Worm (Caenorhabditis elegans): ENCODE results near the gene npp-18.

DNA sequence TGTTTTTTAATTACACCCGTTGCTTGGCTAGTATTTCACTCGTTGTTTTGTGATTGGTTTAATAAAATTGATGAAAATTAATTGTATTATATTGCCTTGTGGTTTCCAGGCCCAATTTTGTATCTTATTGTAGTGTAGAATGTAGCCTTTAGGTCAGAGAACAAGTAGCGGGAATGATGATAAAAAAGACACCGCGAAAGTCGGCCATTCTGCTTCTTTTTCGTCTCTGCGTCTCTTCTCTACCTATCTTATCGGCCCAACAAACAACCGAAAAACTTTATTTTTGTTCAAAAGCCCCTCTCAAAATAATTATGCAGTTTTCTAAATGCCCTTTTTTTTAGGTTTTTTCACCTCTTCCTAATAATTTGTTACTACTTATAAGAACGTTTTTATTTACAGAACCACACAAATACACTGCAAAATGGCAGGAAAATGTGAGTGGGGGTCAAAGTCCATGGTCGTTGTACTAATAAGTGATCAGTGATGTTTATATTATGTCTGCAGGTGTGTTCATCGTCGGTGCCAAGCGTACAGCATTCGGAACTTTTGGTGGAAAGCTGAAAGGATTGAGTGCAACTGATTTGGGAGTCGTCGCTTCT is 48.0 kb downstream of the npp-18 start, which contains the start of gene acaa-2:
- no peak for TF ChIP-seq ama-1 (optimal IDR thresholded peaks at IDR 0.05)
- TF ChIP-seq tra-4 (tag; optimal IDR thresholded peaks at IDR 0.05) = no peak
- TF ChIP-seq flt-1 (GFP tag; IDR thresholded peaks at IDR 0.05) = no peak
- TF ChIP-seq ceh-36 (tag; optimal IDR thresholded peaks at IDR 0.05) = no peak
- no peak for TF ChIP-seq tbx-37 (GFP tag; conservative IDR thresholded peaks at IDR 0.05)
- no peak for TF ChIP-seq sea-1 (GFP tag; conservative IDR thresholded peaks at IDR 0.05)
- no peak for TF ChIP-seq hmg-4 (GFP tag; optimal IDR thresholded peaks at IDR 0.05)
- TF ChIP-seq ets-7 (tag; optimal IDR thresholded peaks at IDR 0.05) = no peak
